Worm (Caenorhabditis elegans): ENCODE results near the gene lgc-54.

The lgc-54 gene

ce11 chrV:6811863-6812262 is 34.5 kb downstream of the lgc-54 start:
- no peak for TF ChIP-seq mec-3 (tag; optimal IDR thresholded peaks at IDR 0.05; ENCODE audit: borderline replicate concordance)
- no peak for TF ChIP-seq unc-3 (GFP tag; conservative IDR thresholded peaks at IDR 0.05)
- TF ChIP-seq unc-3 (tag; optimal IDR thresholded peaks at IDR 0.05) = no peak
- no peak for TF ChIP-seq dmd-4 (tag; optimal IDR thresholded peaks at IDR 0.05; ENCODE audit: borderline replicate concordance)
- peak; percentile 53 for TF ChIP-seq elt-2 (tag; optimal IDR thresholded peaks at IDR 0.05)

DNA sequence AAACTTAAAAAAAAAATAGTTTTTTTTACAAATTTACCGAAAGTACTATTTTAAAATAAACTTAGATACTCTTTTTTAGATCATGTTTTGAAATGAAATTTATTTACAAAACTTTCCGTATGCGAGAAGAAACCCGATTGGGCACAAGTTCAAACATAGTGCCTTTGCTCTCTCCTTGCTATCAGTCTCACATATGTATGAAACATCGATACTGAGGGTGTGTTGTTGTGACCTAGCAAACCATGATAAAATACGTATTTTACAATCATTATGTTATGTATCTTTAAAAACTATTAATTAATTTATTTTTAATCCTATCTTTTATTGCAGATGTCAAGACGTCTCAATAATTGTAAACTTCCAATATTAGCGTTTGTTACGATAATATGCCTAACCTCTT is 36.3 kb downstream of the lgc-54 start:
- TF ChIP-seq fax-1 (tag; optimal IDR thresholded peaks at IDR 0.05) (no peak), elt-2 (tag; optimal IDR thresholded peaks at IDR 0.05) (peak; percentile 17), npax-4 (tag; optimal IDR thresholded peaks at IDR 0.05) (no peak), pros-1 (tag; optimal IDR thresholded peaks at IDR 0.05) (no peak)

DNA sequence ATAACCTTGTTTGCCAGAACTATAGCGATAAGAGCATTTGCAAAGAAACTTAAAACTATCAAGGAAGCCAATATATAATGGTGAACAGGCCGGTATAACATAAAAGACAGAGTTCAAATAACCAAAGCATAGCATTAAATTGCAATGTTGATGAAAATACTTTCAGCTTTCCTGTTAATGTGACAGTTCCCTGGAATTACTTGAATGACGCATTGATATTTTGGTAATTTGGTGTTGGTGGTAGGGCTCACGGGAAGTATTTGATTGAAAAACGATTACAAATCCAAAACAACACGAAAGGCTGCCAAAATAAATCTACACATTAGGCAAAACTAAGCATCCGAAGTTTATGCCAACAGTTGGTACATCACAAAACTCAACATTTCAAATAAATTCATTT is 37.4 kb downstream of the lgc-54 start, which contains the start of gene dmsr-16:
TSS of gene dmsr-16 (minus strand) at position 101 of the 400 bp plus-strand sequence.
- TF ChIP-seq npax-4 (tag; optimal IDR thresholded peaks at IDR 0.05) (no peak), C38D4.7 (GFP tag; optimal IDR thresholded peaks at IDR 0.05) (no peak), ceh-45 (GFP tag; IDR thresholded peaks at IDR 0.05) (no peak), ets-4 (tag; optimal IDR thresholded peaks at IDR 0.05) (no peak), unc-86 (tag; optimal IDR thresholded peaks at IDR 0.05) (no peak), ceh-18 (tag; optimal IDR thresholded peaks at IDR 0.05) (no peak), tbx-7 (tag; optimal IDR thresholded peaks at IDR 0.05) (no peak), mec-3 (tag; optimal IDR thresholded peaks at IDR 0.05; ENCODE audit: borderline replicate concordance) (no peak), che-1 (tag; optimal IDR thresholded peaks at IDR 0.05) (no peak), syd-9 (tag; optimal IDR thresholded peaks at IDR 0.05) (no peak), nhr-232 (tag; optimal IDR thresholded peaks at IDR 0.05) (no peak), ztf-16 (tag; optimal IDR thresholded peaks at IDR 0.05) (no peak), hlh-13 (GFP tag; optimal IDR thresholded peaks at IDR 0.05) (no peak), ceh-19 (GFP tag; optimal IDR thresholded peaks at IDR 0.05) (no peak), ceh-34 (tag; optimal IDR thresholded peaks at IDR 0.05) (no peak), F13H6.1 (tag; optimal IDR thresholded peaks at IDR 0.05) (no peak), ttx-3 (tag; optimal IDR thresholded peaks at IDR 0.05) (no peak)

DNA sequence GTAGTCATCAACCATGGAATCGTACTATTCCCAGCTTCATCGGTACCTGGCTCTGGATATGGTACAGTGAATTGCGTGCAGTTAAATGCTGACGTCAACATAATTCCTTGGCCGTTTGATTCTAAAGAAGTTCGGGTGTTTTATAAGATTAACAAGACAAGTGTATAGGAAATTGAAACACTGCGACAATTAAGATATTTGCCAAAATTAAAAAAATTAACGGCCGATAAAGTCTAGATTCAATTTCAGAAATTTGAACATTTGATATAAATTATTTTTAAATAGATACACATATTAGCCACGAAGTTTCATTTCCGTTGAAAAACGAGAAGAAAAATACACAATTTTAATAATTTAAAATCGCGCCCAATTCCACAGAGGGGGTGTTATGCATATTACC is 40.1 kb downstream of the lgc-54 start, which contains the start of gene dmsr-12:
TSS of gene dmsr-12 (minus strand) at position 101 of the 400 bp plus-strand sequence.
- no peak for TF ChIP-seq ahr-1 (tag; optimal IDR thresholded peaks at IDR 0.05)
- TF ChIP-seq ceh-22 (tag; optimal IDR thresholded peaks at IDR 0.05) = no peak
- no peak for TF ChIP-seq dmd-4 (tag; optimal IDR thresholded peaks at IDR 0.05; ENCODE audit: borderline replicate concordance)
- TF ChIP-seq hlh-15 (tag; optimal IDR thresholded peaks at IDR 0.05) = no peak
- no peak for TF ChIP-seq pros-1 (tag; optimal IDR thresholded peaks at IDR 0.05)
- no peak for TF ChIP-seq elt-4 (tag; optimal IDR thresholded peaks at IDR 0.05)
- no peak for TF ChIP-seq unc-3 (GFP tag; conservative IDR thresholded peaks at IDR 0.05)
- no peak for TF ChIP-seq unc-3 (tag; optimal IDR thresholded peaks at IDR 0.05)
- no peak for TF ChIP-seq ceh-30 (tag; optimal IDR thresholded peaks at IDR 0.05)
- TF ChIP-seq ets-4 (tag; optimal IDR thresholded peaks at IDR 0.05) = no peak
- no peak for TF ChIP-seq hlh-30 (tag; optimal IDR thresholded peaks at IDR 0.05; ENCODE audit: insufficient read depth)

- TF ChIP-seq pag-3 (tag; optimal IDR thresholded peaks at IDR 0.05; ENCODE audit: borderline replicate concordance) (no peak), dve-1 (tag; optimal IDR thresholded peaks at IDR 0.05) (no peak), nhr-11 (tag; optimal IDR thresholded peaks at IDR 0.05) (no peak), gmeb-2 (tag; optimal IDR thresholded peaks at IDR 0.05) (no peak), ceh-34 (tag; optimal IDR thresholded peaks at IDR 0.05) (no peak), sox-4 (tag; optimal IDR thresholded peaks at IDR 0.05) (no peak), K09A11.1 (tag; optimal IDR thresholded peaks at IDR 0.05; ENCODE audit: insufficient read depth) (no peak), F13H6.1 (tag; optimal IDR thresholded peaks at IDR 0.05) (no peak), Y22D7AL.16 (tag; optimal IDR thresholded peaks at IDR 0.05) (no peak), fkh-10 (GFP tag; optimal IDR thresholded peaks at IDR 0.05) (no peak), ceh-24 (tag; optimal IDR thresholded peaks at IDR 0.05) (no peak), pqm-1 (tag; optimal IDR thresholded peaks at IDR 0.05) (no peak)
These were observed 42.4 kb downstream of the lgc-54 start, which contains the start of gene dmsr-11 for ce11 chrV:6803992-6804391. Gene dmsr-11, minus strand, starts transcription at chrV:6804092.

Measured in whole organism, late embryonic.